Worm (Caenorhabditis elegans): ENCODE measurements around the gene fezf-1.

Gene fezf-1

DNA sequence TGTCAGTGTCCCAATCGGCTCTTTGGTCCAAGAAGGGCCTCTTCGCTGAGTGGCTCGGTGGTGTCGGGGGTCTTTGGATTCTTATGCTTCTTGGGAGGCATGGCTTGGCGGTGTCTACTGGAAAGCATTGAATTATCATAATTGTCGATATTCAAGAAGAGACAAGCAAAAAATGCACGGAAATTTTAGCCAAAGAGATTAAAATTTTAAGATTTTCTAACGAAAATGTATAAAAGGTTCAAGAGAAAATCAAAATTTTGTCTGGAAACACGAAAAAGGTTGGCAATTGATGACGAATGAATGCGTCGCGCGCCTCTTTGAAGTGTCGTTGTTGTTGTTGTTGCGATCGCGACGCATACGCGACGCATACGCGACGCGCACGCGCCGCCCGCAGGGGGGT, 5.0 kb upstream of the fezf-1 start, which contains the start of gene Y38H8A.12:
Y38H8A.12 (minus strand) TSS at position 101 of the 400 bp plus-strand sequence.
- no peak for TF ChIP-seq tbx-2 (tag; optimal IDR thresholded peaks at IDR 0.05)
- TF ChIP-seq ceh-34 (tag; optimal IDR thresholded peaks at IDR 0.05): no peak

DNA sequence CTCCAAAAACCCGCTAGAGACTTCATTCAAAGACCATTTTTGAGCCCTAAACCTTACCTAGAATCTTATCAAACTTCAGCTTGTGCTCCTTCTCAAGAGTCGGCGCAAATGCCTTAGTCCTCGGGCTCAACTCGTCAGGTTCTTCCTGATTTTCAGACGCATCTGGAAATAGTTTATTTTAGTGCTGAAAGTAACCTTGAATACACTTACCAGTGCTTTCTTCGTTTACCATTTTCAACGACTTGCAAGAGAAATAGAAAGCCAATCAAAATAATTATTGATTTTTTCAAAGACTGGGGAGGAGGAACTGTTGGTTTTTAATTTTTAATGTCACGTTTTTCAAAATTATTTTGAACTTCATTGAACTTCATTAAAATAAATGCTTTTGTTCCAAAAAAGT, 6.1 kb downstream of the fezf-1 start, which contains the start of the genes ttbk-8.1 and Y38H8A.4:
ttbk-8.1 (plus strand) TSS at position 301 of the 400 bp plus-strand sequence.
Y38H8A.4 (minus strand) TSS at position 366 of the 400 bp plus-strand sequence.
- TF ChIP-seq ceh-31 (tag; optimal IDR thresholded peaks at IDR 0.05): no peak
- TF ChIP-seq fkh-6 (tag; optimal IDR thresholded peaks at IDR 0.05): no peak
- TF ChIP-seq nhr-232 (tag; optimal IDR thresholded peaks at IDR 0.05): no peak
- TF ChIP-seq hlh-6 (tag; optimal IDR thresholded peaks at IDR 0.05): no peak
- no peak for TF ChIP-seq hlh-15 (tag; optimal IDR thresholded peaks at IDR 0.05)
- TF ChIP-seq ceh-24 (tag; optimal IDR thresholded peaks at IDR 0.05): no peak
- TF ChIP-seq ceh-34 (tag; optimal IDR thresholded peaks at IDR 0.05): no peak
- TF ChIP-seq fkh-10 (GFP tag; optimal IDR thresholded peaks at IDR 0.05): no peak
- TF ChIP-seq ref-2 (tag; optimal IDR thresholded peaks at IDR 0.05): no peak
- no peak for TF ChIP-seq dve-1 (tag; optimal IDR thresholded peaks at IDR 0.05)
- no peak for TF ChIP-seq ceh-9 (tag; optimal IDR thresholded peaks at IDR 0.05)
- no peak for TF ChIP-seq ttx-3 (tag; optimal IDR thresholded peaks at IDR 0.05)
- no peak for TF ChIP-seq Y22D7AL.16 (tag; optimal IDR thresholded peaks at IDR 0.05)
- TF ChIP-seq ceh-2 (tag; optimal IDR thresholded peaks at IDR 0.05): no peak

DNA sequence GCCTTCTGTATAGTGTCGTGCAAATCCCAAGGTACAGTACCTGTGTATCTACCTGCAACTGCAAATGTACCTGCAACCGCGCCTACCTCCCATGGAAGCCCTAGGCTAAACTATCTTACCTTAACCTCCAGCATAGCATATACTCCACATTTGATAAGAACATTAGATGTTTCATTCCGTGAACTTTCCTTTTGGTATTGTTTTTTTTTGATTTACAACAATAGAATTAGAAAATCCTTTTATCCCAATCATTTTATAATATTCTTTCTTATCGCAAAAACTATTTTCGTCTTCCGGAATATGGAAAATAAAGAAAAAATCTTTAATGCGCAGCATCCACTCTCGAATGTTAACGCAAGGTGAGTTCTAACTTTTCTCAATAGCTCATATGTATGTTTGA, 8.2 kb downstream of the fezf-1 start, which contains the start of gene Y38H8A.2:
Y38H8A.2 (plus strand) TSS at position 301 of the 400 bp plus-strand sequence.
- no peak for TF ChIP-seq fkh-6 (tag; optimal IDR thresholded peaks at IDR 0.05)
- no peak for TF ChIP-seq pha-2 (tag; optimal IDR thresholded peaks at IDR 0.05)
- no peak for TF ChIP-seq ceh-22 (tag; optimal IDR thresholded peaks at IDR 0.05)
- no peak for TF ChIP-seq gmeb-2 (tag; optimal IDR thresholded peaks at IDR 0.05)
- no peak for TF ChIP-seq pros-1 (tag; optimal IDR thresholded peaks at IDR 0.05)
- no peak for TF ChIP-seq ceh-48 (tag; optimal IDR thresholded peaks at IDR 0.05)
- no peak for TF ChIP-seq F13H6.1 (tag; optimal IDR thresholded peaks at IDR 0.05)
- TF ChIP-seq fkh-10 (GFP tag; optimal IDR thresholded peaks at IDR 0.05): no peak
- TF ChIP-seq ceh-31 (tag; optimal IDR thresholded peaks at IDR 0.05): no peak
- no peak for TF ChIP-seq lim-6 (tag; optimal IDR thresholded peaks at IDR 0.05)

DNA sequence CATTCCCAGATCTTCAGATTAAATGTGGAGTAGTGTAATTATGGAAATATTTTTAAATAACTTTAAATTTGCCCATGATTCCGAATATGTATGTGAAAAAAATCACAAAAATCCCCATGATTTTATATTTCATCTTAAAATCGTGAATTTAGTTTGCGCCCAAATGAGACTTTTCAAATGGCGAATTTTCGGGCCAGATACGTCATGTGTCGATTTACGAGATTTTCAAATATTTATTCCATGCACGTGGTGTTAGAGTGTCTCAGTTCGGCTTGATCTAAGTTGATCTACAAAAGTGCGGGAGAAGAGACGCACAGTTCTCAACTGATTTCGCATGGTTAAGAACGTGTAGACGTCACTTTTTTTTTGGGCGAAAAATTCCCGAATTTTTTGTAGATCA, 16.6 kb downstream of the fezf-1 start, which contains the start of gene Y38H8A.1:
Y38H8A.1 (plus strand) TSS at position 301 of the 400 bp plus-strand sequence.
- TF ChIP-seq sox-2 (GFP tag; IDR thresholded peaks at IDR 0.05) (no peak), npax-4 (tag; optimal IDR thresholded peaks at IDR 0.05) (no peak), ahr-1 (tag; optimal IDR thresholded peaks at IDR 0.05) (no peak), ceh-24 (tag; optimal IDR thresholded peaks at IDR 0.05) (no peak), nhr-232 (tag; optimal IDR thresholded peaks at IDR 0.05) (no peak), pha-4 (tag; optimal IDR thresholded peaks at IDR 0.05) (no peak), unc-55 (GFP tag; optimal IDR thresholded peaks at IDR 0.05) (no peak), K02D7.2 (tag; optimal IDR thresholded peaks at IDR 0.05) (no peak), Y22D7AL.16 (tag; optimal IDR thresholded peaks at IDR 0.05) (no peak), nfya-1 (tag; optimal IDR thresholded peaks at IDR 0.05) (no peak), hlh-13 (GFP tag; optimal IDR thresholded peaks at IDR 0.05) (no peak), nhr-11 (tag; optimal IDR thresholded peaks at IDR 0.05) (no peak)

DNA sequence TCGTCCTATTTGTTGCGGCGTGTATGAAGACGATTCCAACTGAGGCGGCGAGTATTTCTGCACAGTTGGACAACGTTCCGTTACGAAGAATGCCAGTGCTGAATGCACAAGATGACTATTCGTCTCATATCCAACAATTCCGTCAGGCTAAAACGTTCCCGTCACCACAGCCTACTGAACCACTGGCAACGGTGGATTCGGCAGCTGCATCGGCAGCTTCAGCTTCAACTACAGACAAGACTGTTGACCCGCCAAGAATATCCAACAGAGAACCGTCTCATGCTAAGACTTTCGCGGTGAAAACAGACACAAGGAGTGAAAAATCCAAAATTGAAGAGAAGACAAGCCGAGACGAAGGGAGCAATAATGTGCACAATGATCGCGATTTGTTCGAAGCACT, 17.7 kb downstream of the fezf-1 start:
- TF ChIP-seq pqm-1 (tag; optimal IDR thresholded peaks at IDR 0.05) (no peak), eyg-1 (tag; optimal IDR thresholded peaks at IDR 0.05) (no peak), tbx-2 (tag; optimal IDR thresholded peaks at IDR 0.05) (no peak)

DNA sequence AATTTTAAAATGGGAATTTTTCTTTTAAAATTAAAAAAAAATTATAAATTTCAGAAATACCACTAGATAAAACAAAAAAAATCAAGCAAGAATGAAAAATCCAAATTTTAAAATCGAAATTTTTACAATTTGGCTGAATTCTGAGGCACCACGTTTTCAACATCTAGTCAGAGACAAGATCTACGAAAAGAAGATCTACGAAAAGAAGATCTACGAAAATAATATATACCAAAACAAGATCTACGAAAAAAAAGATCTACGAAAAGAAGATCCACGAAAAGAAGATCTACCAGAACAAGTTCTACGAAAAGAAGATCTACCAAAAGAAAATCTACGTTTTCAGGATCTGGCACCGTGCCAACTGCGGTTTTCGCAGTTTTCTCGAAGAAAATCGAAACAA, 21.1 kb downstream of the fezf-1 start:
- peak; percentile 31 for TF ChIP-seq ref-2 (tag; optimal IDR thresholded peaks at IDR 0.05)
- no peak for TF ChIP-seq nfya-1 (tag; optimal IDR thresholded peaks at IDR 0.05)
- no peak for TF ChIP-seq ceh-34 (tag; optimal IDR thresholded peaks at IDR 0.05)
- TF ChIP-seq K02D7.2 (tag; optimal IDR thresholded peaks at IDR 0.05): no peak
- TF ChIP-seq pqm-1 (tag; optimal IDR thresholded peaks at IDR 0.05): no peak
- TF ChIP-seq ahr-1 (tag; optimal IDR thresholded peaks at IDR 0.05): no peak
- no peak for TF ChIP-seq nhr-232 (tag; optimal IDR thresholded peaks at IDR 0.05)
- TF ChIP-seq hlh-8 (tag; optimal IDR thresholded peaks at IDR 0.05): peak; percentile 7
- no peak for TF ChIP-seq unc-55 (GFP tag; optimal IDR thresholded peaks at IDR 0.05)
- peak; percentile 28 for TF ChIP-seq unc-86 (tag; optimal IDR thresholded peaks at IDR 0.05)
- peak; percentile 46 for TF ChIP-seq lim-6 (tag; optimal IDR thresholded peaks at IDR 0.05)
- no peak for TF ChIP-seq ttx-3 (tag; optimal IDR thresholded peaks at IDR 0.05)
- TF ChIP-seq dmd-4 (tag; optimal IDR thresholded peaks at IDR 0.05; ENCODE audit: borderline replicate concordance): no peak
- TF ChIP-seq ets-4 (tag; optimal IDR thresholded peaks at IDR 0.05): peak; percentile 79
- TF ChIP-seq ceh-9 (tag; optimal IDR thresholded peaks at IDR 0.05): no peak
- TF ChIP-seq ama-1 (optimal IDR thresholded peaks at IDR 0.05): no peak
- peak; percentile 90 for TF ChIP-seq fax-1 (tag; optimal IDR thresholded peaks at IDR 0.05)
- peak; percentile 50 for TF ChIP-seq elt-2 (tag; optimal IDR thresholded peaks at IDR 0.05)
- TF ChIP-seq unc-3 (GFP tag; conservative IDR thresholded peaks at IDR 0.05): no peak
- TF ChIP-seq unc-3 (tag; optimal IDR thresholded peaks at IDR 0.05): no peak
- no peak for TF ChIP-seq mec-3 (tag; optimal IDR thresholded peaks at IDR 0.05; ENCODE audit: borderline replicate concordance)
